Worm (Caenorhabditis elegans): ENCODE measurements around the gene mtrr-1.

DNA sequence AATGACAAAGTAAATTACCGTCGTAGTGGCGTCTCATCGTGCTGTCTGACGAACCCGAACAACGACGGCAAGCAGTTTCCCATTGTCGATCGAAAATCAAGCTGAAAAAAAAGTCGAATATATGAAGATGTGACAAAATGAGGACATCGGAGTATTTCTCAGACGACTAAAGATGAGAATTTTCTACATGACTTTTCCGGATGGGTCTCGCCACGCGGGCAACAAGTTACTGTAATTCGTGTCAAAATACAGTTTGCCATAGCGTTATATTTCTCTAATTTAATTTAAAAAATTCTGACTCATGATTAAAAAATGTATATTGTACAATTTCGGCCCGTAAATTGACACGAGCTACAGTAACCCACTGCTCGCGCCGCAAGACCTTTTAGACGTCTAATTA is 12.8 kb upstream of the mtrr-1 start, which contains the start of gene C01G6.4:
- TF ChIP-seq sea-1 (GFP tag; conservative IDR thresholded peaks at IDR 0.05) (no peak), hnd-1 (tag; optimal IDR thresholded peaks at IDR 0.05) (no peak), pes-1 (GFP tag; IDR thresholded peaks at IDR 0.05) (no peak), tbx-37 (GFP tag; conservative IDR thresholded peaks at IDR 0.05) (no peak), ama-1 (optimal IDR thresholded peaks at IDR 0.05) (no peak), flt-1 (GFP tag; IDR thresholded peaks at IDR 0.05) (no peak), F13C5.2 (tag; optimal IDR thresholded peaks at IDR 0.05) (no peak), scrt-1 (GFP tag; IDR thresholded peaks at IDR 0.05) (no peak), tra-4 (tag; optimal IDR thresholded peaks at IDR 0.05) (no peak), ceh-13 (GFP tag; optimal IDR thresholded peaks at IDR 0.05) (no peak)

All from whole organism, early embryonic.